Worm (Caenorhabditis elegans) whole organism, L1 larva: Measurements from ENCODE around the gene F56C9.6.

ENCODE experiments used
- C04F5.9 ChIP-seq: sonication (generic microtip); optimal IDR thresholded peaks from 2 replicates; lab custom pipeline; 2016; ENCODE audit warnings: missing genetic modification characterization, missing compliant biosample characterization
- C16A3.4 ChIP-seq: fragments of 150-350 bp; optimal IDR thresholded peaks from 2 replicates; lab custom pipeline; 2014; ENCODE audit warnings: missing biosample characterization, missing genetic modification characterization
- F16B12.6 ChIP-seq: fragments of 150-350 bp; optimal IDR thresholded peaks from 2 replicates; lab custom pipeline; 2014; ENCODE audit warnings: missing biosample characterization, missing genetic modification characterization
- Y116A8C.19 ChIP-seq: sonication (generic microtip); optimal IDR thresholded peaks from 2 replicates; lab custom pipeline; 2016; ENCODE audit warnings: missing compliant biosample characterization, missing genetic modification characterization, borderline replicate concordance
- aha-1 ChIP-seq: fragments of 150-350 bp; optimal IDR thresholded peaks from 2 replicates; lab custom pipeline; 2014; ENCODE audit warnings: missing biosample characterization, missing genetic modification characterization
- aly-2 ChIP-seq: fragments of 150-350 bp; optimal IDR thresholded peaks from 2 replicates; lab custom pipeline; 2014; ENCODE audit warnings: missing biosample characterization, missing genetic modification characterization
- ama-1 ChIP-seq: fragments of 150-350 bp; optimal IDR thresholded peaks from 2 replicates; lab custom pipeline; 2014
- blmp-1 ChIP-seq: fragments of 150-350 bp; optimal IDR thresholded peaks from 2 replicates; lab custom pipeline; 2014; ENCODE audit warnings: missing biosample characterization, missing genetic modification characterization
- ceh-63 ChIP-seq: fragments of 200-800 bp; sonication (Bioruptor generic); optimal IDR thresholded peaks from 2 replicates; lab custom pipeline; 2018; ENCODE audit warnings: mild to moderate bottlenecking, missing genetic modification characterization, missing compliant biosample characterization
- ceh-82 ChIP-seq, 3 experiments: fragments of 150-350 bp in 1 of 3; sonication (generic microtip) in 2 of 3; optimal IDR thresholded peaks; 2 replicates each; lab custom pipeline; 2014 to 2017; ENCODE audit warnings: missing biosample characterization in 3 of 3, missing genetic modification characterization in 3 of 3
- ceh-88 ChIP-seq: fragments of 200-800 bp; sonication (Bioruptor generic); IDR thresholded peaks from 2 replicates; pipeline ENCODE4 v1.3.6; 2022; ENCODE audit warnings: missing genetic modification characterization, missing compliant biosample characterization
- ces-1 ChIP-seq: fragments of 150-350 bp; optimal IDR thresholded peaks from 2 replicates; lab custom pipeline; 2014; ENCODE audit warnings: missing biosample characterization, missing genetic modification reagents, missing genetic modification characterization
- dpl-1 ChIP-seq, 3 experiments: fragments of 150-350 bp in 2 of 3; sonication (generic microtip) in 1 of 3; optimal IDR thresholded peaks; 2 replicates each; lab custom pipeline; 2014 to 2017; ENCODE audit warnings: missing biosample characterization in 3 of 3, missing genetic modification characterization in 3 of 3, missing genetic modification reagents in 3 of 3
- efl-1 ChIP-seq, 4 experiments: fragments of 150-350 bp; optimal IDR thresholded peaks in 3 of 4; peaks in 1 of 4; 1 replicate in 1 of 4; 2 replicates in 3 of 4; lab custom pipeline; 2014; ENCODE audit warnings: missing biosample characterization in 2 of 4, missing genetic modification characterization in 2 of 4, missing genetic modification reagents in 2 of 4
- efl-3 ChIP-seq: fragments of 200-800 bp; sonication (Bioruptor generic); optimal IDR thresholded peaks from 2 replicates; lab custom pipeline; 2018; ENCODE audit warnings: mild to moderate bottlenecking, missing genetic modification characterization, missing compliant biosample characterization
- egl-27 ChIP-seq, 2 experiments: fragments of 150-350 bp in 1 of 2; sonication (generic microtip); optimal IDR thresholded peaks; 3 replicates each; lab custom pipeline; 2017 to 2018; ENCODE audit warnings: missing biosample characterization in 2 of 2, missing genetic modification characterization in 2 of 2, missing genetic modification reagents in 2 of 2
- elt-2 ChIP-seq: sonication (generic microtip); optimal IDR thresholded peaks from 2 replicates; lab custom pipeline; 2016; ENCODE audit warnings: missing genetic modification characterization, mild to moderate bottlenecking, inconsistent platforms, missing compliant biosample characterization, missing genetic modification reagents
- elt-3 ChIP-seq, 6 experiments: fragments of 150-350 bp in 1 of 6; sonication (generic microtip); optimal IDR thresholded peaks; 2 replicates each; lab custom pipeline; 2017 to 2018; ENCODE audit warnings: missing biosample characterization in 6 of 6, missing genetic modification characterization in 6 of 6, inconsistent platforms in 1 of 6
- fkh-4 ChIP-seq: sonication (generic microtip); optimal IDR thresholded peaks from 2 replicates; lab custom pipeline; 2016; ENCODE audit warnings: missing compliant biosample characterization, missing genetic modification characterization, borderline replicate concordance
- grh-1 ChIP-seq: fragments of 200-800 bp; sonication (Bioruptor generic); IDR thresholded peaks from 2 replicates; pipeline ENCODE4 v1.3.6; 2022; ENCODE audit warnings: missing genetic modification reagents, missing genetic modification characterization, missing compliant biosample characterization
- hlh-17 ChIP-seq: fragments of 200-800 bp; sonication (Bioruptor generic); optimal IDR thresholded peaks from 2 replicates; lab custom pipeline; 2018; ENCODE audit warnings: missing genetic modification characterization, mild to moderate bottlenecking, missing compliant biosample characterization, moderate library complexity, borderline replicate concordance
- hpl-2 ChIP-seq: fragments of 150-350 bp; optimal IDR thresholded peaks from 2 replicates; lab custom pipeline; 2014; ENCODE audit warnings: missing biosample characterization, missing genetic modification reagents, missing genetic modification characterization
- jun-1 ChIP-seq: fragments of 150-350 bp; optimal IDR thresholded peaks from 2 replicates; lab custom pipeline; 2014; ENCODE audit warnings: missing biosample characterization, missing genetic modification reagents, missing genetic modification characterization
- lin-13 ChIP-seq: fragments of 150-350 bp; optimal IDR thresholded peaks from 2 replicates; lab custom pipeline; 2014; ENCODE audit warnings: missing biosample characterization, missing genetic modification reagents, missing genetic modification characterization
- lin-14 ChIP-seq: fragments of 200-800 bp; sonication (Bioruptor generic); optimal IDR thresholded peaks from 2 replicates; lab custom pipeline; 2018; ENCODE audit warnings: mild to moderate bottlenecking, missing genetic modification characterization, moderate library complexity, missing compliant biosample characterization
- lin-35 ChIP-seq, 2 experiments: fragments of 150-350 bp; optimal IDR thresholded peaks; 2 replicates each; lab custom pipeline; 2014; ENCODE audit warnings: missing biosample characterization in 2 of 2, missing genetic modification characterization in 2 of 2, missing genetic modification reagents in 2 of 2
- lin-39 ChIP-seq: fragments of 150-350 bp; optimal IDR thresholded peaks from 2 replicates; lab custom pipeline; 2014; ENCODE audit warnings: missing biosample characterization, missing genetic modification reagents, missing genetic modification characterization
- lsy-2 ChIP-seq, 2 experiments: fragments of 150-350 bp; optimal IDR thresholded peaks; 2 replicates each; lab custom pipeline; 2014; ENCODE audit warnings: missing biosample characterization in 2 of 2, missing genetic modification characterization in 2 of 2
- mdl-1 ChIP-seq, 2 experiments: fragments of 150-350 bp; optimal IDR thresholded peaks; 2 replicates each; lab custom pipeline; 2014 to 2017; ENCODE audit warnings: missing biosample characterization in 2 of 2, missing genetic modification characterization in 2 of 2, inconsistent platforms in 1 of 2
- nhr-12 ChIP-seq: sonication (generic microtip); optimal IDR thresholded peaks from 2 replicates; lab custom pipeline; 2017; ENCODE audit warnings: missing biosample characterization, missing genetic modification characterization
- nhr-19 ChIP-seq: fragments of 200-800 bp; sonication (Bioruptor generic); conservative IDR thresholded peaks from 2 replicates; pipeline ENCODE4 v1.3.6; 2022; ENCODE audit warnings: missing genetic modification characterization, missing compliant biosample characterization
- nhr-20 ChIP-seq: sonication (generic microtip); optimal IDR thresholded peaks from 2 replicates; lab custom pipeline; 2016; ENCODE audit warnings: mild to moderate bottlenecking, missing genetic modification characterization, missing compliant biosample characterization
- nhr-28 ChIP-seq: fragments of 150-350 bp; optimal IDR thresholded peaks from 2 replicates; lab custom pipeline; 2014; ENCODE audit warnings: missing biosample characterization, missing genetic modification characterization
- nhr-47 ChIP-seq: sonication (generic microtip); optimal IDR thresholded peaks from 2 replicates; lab custom pipeline; 2016; ENCODE audit warnings: mild to moderate bottlenecking, missing genetic modification characterization, moderate library complexity, missing compliant biosample characterization
- nhr-76 ChIP-seq: sonication (generic microtip); optimal IDR thresholded peaks from 2 replicates; lab custom pipeline; 2017; ENCODE audit warnings: missing biosample characterization, missing genetic modification characterization
- nhr-77 ChIP-seq: fragments of 150-350 bp; optimal IDR thresholded peaks from 2 replicates; lab custom pipeline; 2014; ENCODE audit warnings: missing biosample characterization, missing genetic modification characterization
- nhr-90 ChIP-seq: sonication (generic microtip); optimal IDR thresholded peaks from 2 replicates; lab custom pipeline; 2016; ENCODE audit warnings: mild to moderate bottlenecking, missing genetic modification characterization, missing compliant biosample characterization; ENCODE audit not compliant: poor library complexity
- pag-3 ChIP-seq: sonication (generic microtip); optimal IDR thresholded peaks from 2 replicates; lab custom pipeline; 2017; ENCODE audit warnings: missing genetic modification characterization, mild to moderate bottlenecking, missing compliant biosample characterization, antibody characterized with exemption, borderline replicate concordance; ENCODE audit not compliant: insufficient read depth
- pax-3 ChIP-seq: fragments of 200-800 bp; sonication (Bioruptor generic); optimal IDR thresholded peaks from 2 replicates; lab custom pipeline; 2018; ENCODE audit warnings: mild to moderate bottlenecking, missing genetic modification characterization, moderate library complexity, missing compliant biosample characterization
- rnt-1 ChIP-seq: sonication (generic microtip); optimal IDR thresholded peaks from 2 replicates; lab custom pipeline; 2016; ENCODE audit warnings: mild to moderate bottlenecking, missing genetic modification characterization, moderate library complexity, missing compliant biosample characterization
- skn-1 ChIP-seq: fragments of 150-350 bp; optimal IDR thresholded peaks from 2 replicates; lab custom pipeline; 2014; ENCODE audit warnings: missing biosample characterization, missing genetic modification characterization
- snpc-4 ChIP-seq: fragments of 150-350 bp; optimal IDR thresholded peaks from 2 replicates; lab custom pipeline; 2014; ENCODE audit warnings: missing biosample characterization, missing genetic modification characterization
- snu-23 ChIP-seq: sonication (generic microtip); optimal IDR thresholded peaks from 2 replicates; lab custom pipeline; 2016; ENCODE audit warnings: missing genetic modification characterization, missing compliant biosample characterization
- sptf-1 ChIP-seq: fragments of 150-350 bp; optimal IDR thresholded peaks from 2 replicates; lab custom pipeline; 2014; ENCODE audit warnings: missing biosample characterization, missing genetic modification characterization
- sup-37 ChIP-seq: fragments of 200-800 bp; sonication (Bioruptor generic); optimal IDR thresholded peaks from 2 replicates; lab custom pipeline; 2018; ENCODE audit warnings: mild to moderate bottlenecking, missing genetic modification characterization, missing compliant biosample characterization
- unc-130 ChIP-seq: fragments of 150-350 bp; optimal IDR thresholded peaks from 2 replicates; lab custom pipeline; 2017; ENCODE audit warnings: missing biosample characterization, missing genetic modification characterization, inconsistent platforms
- unc-30 ChIP-seq: sonication (generic microtip); optimal IDR thresholded peaks from 2 replicates; lab custom pipeline; 2017; ENCODE audit warnings: missing biosample characterization, missing genetic modification characterization
- unc-62 ChIP-seq: fragments of 150-350 bp; optimal IDR thresholded peaks from 2 replicates; lab custom pipeline; 2014; ENCODE audit warnings: missing biosample characterization, missing genetic modification reagents, missing genetic modification characterization
- unc-86 ChIP-seq: sonication (generic microtip); optimal IDR thresholded peaks from 2 replicates; lab custom pipeline; 2016; ENCODE audit warnings: missing genetic modification characterization, missing compliant biosample characterization
- xbp-1 ChIP-seq: sonication (generic microtip); optimal IDR thresholded peaks from 2 replicates; lab custom pipeline; 2016; ENCODE audit warnings: missing genetic modification characterization, missing compliant biosample characterization
- zip-4 ChIP-seq: fragments of 200-800 bp; sonication (Bioruptor generic); optimal IDR thresholded peaks from 2 replicates; lab custom pipeline; 2018; ENCODE audit warnings: mild to moderate bottlenecking, missing genetic modification characterization, moderate library complexity, missing compliant biosample characterization
- ztf-11 ChIP-seq, 2 experiments: sonication (generic microtip); optimal IDR thresholded peaks; 2 replicates each; lab custom pipeline; 2016 to 2017; ENCODE audit warnings: missing genetic modification characterization in 2 of 2, missing biosample characterization in 1 of 2, missing compliant biosample characterization in 1 of 2

F56C9.6 gene

ce11 chrIII:7278491-7278890, 32.1 kb downstream of the F56C9.6 start (continued):
- no peak for TF ChIP-seq egl-27 (tag; optimal IDR thresholded peaks at IDR 0.05; lab: Kevin White, UChicago)
- no peak for TF ChIP-seq ceh-88
- peak; percentile 16 for TF ChIP-seq rnt-1 (tag; lab: Kevin White, UChicago)
- no peak for TF ChIP-seq efl-3 (GFP tag; lab: Kevin White, UChicago)
- peak; percentile 57 for TF ChIP-seq snu-23 (GFP tag; lab: Kevin White, UChicago)
- TF ChIP-seq blmp-1: no peak
- no peak for TF ChIP-seq pax-3 (tag; lab: Kevin White, UChicago)
- TF ChIP-seq C16A3.4 (tag; lab: Kevin White, UChicago): peak; percentile 78
- TF ChIP-seq ceh-63 (GFP tag; lab: Kevin White, UChicago): no peak
- peak; percentile 39 to 71 for TF ChIP-seq efl-1 (optimal IDR thresholded peaks at IDR 0.05; lab: Kevin White, UChicago)
- TF ChIP-seq efl-1 (GFP tag; optimal IDR thresholded peaks at IDR 0.05 in 1 of 2; lab: Kevin White, UChicago): peak; percentile 62 to 98
- peak; percentile 76 for TF ChIP-seq skn-1 (tag; lab: Kevin White, UChicago)
- TF ChIP-seq sptf-1: no peak
- TF ChIP-seq fkh-4 (tag; lab: Kevin White, UChicago): no peak
- no peak for TF ChIP-seq sup-37 (GFP tag; lab: Kevin White, UChicago)
- peak; percentile 49 to 85 for TF ChIP-seq lsy-2 (tag; optimal IDR thresholded peaks at IDR 0.05; lab: Kevin White, UChicago)
- TF ChIP-seq nhr-90: peak; percentile 48
- peak; percentile 64 for TF ChIP-seq nhr-20 (tag; lab: Kevin White, UChicago)
- peak; percentile 41 to 65 (median 64) for TF ChIP-seq dpl-1 (GFP tag; optimal IDR thresholded peaks at IDR 0.05; lab: Kevin White, UChicago)
- no peak for TF ChIP-seq nhr-12
- no peak for TF ChIP-seq ces-1 (GFP tag; lab: Kevin White, UChicago)
- TF ChIP-seq grh-1: no peak
- peak in 1 of 2 experiments; percentile 37 for TF ChIP-seq mdl-1 (tag; optimal IDR thresholded peaks at IDR 0.05; lab: Kevin White, UChicago)
- TF ChIP-seq lin-13 (GFP tag; lab: Kevin White, UChicago): peak; percentile 15
- TF ChIP-seq zip-4: peak; percentile 54
- TF ChIP-seq nhr-19 (GFP tag; lab: Robert Waterston, UW): peak; percentile 40; the same call in 1 of the 2 replicates
- no peak for TF ChIP-seq nhr-77 (tag; lab: Kevin White, UChicago)
- TF ChIP-seq xbp-1 (tag; lab: Kevin White, UChicago): peak; percentile 51
- no peak for TF ChIP-seq ama-1 (lab: Kevin White, UChicago)
- TF ChIP-seq pag-3: no peak
- TF ChIP-seq elt-2: peak; percentile 66
- no peak for TF ChIP-seq nhr-28 (tag; lab: Kevin White, UChicago)
- no peak for TF ChIP-seq aha-1 (tag; lab: Kevin White, UChicago)
- TF ChIP-seq lin-14 (GFP tag; lab: Kevin White, UChicago): peak; percentile 41
- no peak for TF ChIP-seq unc-86 (tag; lab: Kevin White, UChicago)
- TF ChIP-seq unc-130 (tag; lab: Kevin White, UChicago): no peak
- TF ChIP-seq elt-3 (tag; optimal IDR thresholded peaks at IDR 0.05; lab: Kevin White, UChicago): no peak
- no peak for TF ChIP-seq lin-39
- TF ChIP-seq F16B12.6 (tag; lab: Kevin White, UChicago): no peak
- no peak for TF ChIP-seq unc-30
- peak; percentile 98 for TF ChIP-seq snpc-4 (tag; lab: Kevin White, UChicago)
- no peak for TF ChIP-seq unc-62 (GFP tag; lab: Kevin White, UChicago)
- no peak for TF ChIP-seq C04F5.9 (tag; lab: Kevin White, UChicago)
- peak; percentile 77 for TF ChIP-seq jun-1 (tag; lab: Kevin White, UChicago)
- TF ChIP-seq hpl-2 (GFP tag; lab: Kevin White, UChicago): peak; percentile 27
- TF ChIP-seq lin-35 (GFP tag; optimal IDR thresholded peaks at IDR 0.05; lab: Kevin White, UChicago): peak; percentile 13 to 73
- TF ChIP-seq hlh-17 (GFP tag; lab: Kevin White, UChicago): no peak
- no peak for TF ChIP-seq Y116A8C.19 (tag; lab: Kevin White, UChicago)
- no peak for TF ChIP-seq aly-2
- peak in 2 of 3 experiments; percentile 58 to 61 for TF ChIP-seq ceh-82 (tag; optimal IDR thresholded peaks at IDR 0.05; lab: Kevin White, UChicago)
- TF ChIP-seq nhr-47 (tag; lab: Kevin White, UChicago): peak; percentile 74
- no peak for TF ChIP-seq ztf-11 (tag; optimal IDR thresholded peaks at IDR 0.05; lab: Kevin White, UChicago)
- TF ChIP-seq nhr-76 (tag; lab: Kevin White, UChicago): no peak
